Worm (Caenorhabditis elegans): ENCODE data around the gene B0244.6.
A peak's percentile ranks its signal among the peaks of the same experiment; 100 is the strongest.

B0244.6 gene

DNA sequence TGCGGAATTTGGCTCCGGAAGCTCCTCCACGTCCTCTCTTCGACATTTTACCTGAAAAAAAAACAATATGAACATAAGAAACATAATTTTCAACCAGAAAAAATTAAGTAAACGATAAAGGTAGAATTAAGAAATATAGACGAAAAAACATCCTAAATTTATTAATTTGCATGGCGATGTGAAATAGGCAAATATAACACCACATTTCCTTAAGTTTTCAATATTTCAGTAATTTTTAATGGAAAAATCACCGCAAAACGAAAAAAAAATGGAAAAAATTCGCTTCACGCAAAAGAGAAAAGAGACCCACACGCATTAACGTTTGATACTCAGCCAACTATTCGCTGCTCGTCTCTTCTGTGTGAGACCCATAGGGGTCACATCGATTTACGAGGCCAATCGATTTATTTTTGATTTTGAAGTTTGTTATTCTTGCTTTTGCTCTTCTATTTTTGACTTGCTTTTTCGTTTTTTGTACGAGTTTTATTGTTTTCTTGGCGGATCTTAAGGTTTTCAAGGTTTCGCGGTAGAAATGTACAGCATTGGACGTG lies 31.7 kb upstream of the B0244.6 start, which contains the start of gene rpl-23 (continued):
- peak; percentile 91 for TF ChIP-seq pqm-1 (tag; optimal IDR thresholded peaks at IDR 0.05)
- peak; percentile 81 for TF ChIP-seq fkh-10 (GFP tag; optimal IDR thresholded peaks at IDR 0.05)
- peak; percentile 58 for TF ChIP-seq nhr-43 (tag; optimal IDR thresholded peaks at IDR 0.05; ENCODE audit: poor library complexity, severe bottlenecking)
- peak; percentile 65 for TF ChIP-seq ceh-16 (tag; optimal IDR thresholded peaks at IDR 0.05)
- peak; percentile 3 for TF ChIP-seq ZK546.5 (tag; optimal IDR thresholded peaks at IDR 0.05)
- TF ChIP-seq jun-1 (tag; optimal IDR thresholded peaks at IDR 0.05), result peak; percentile 73
- peak; percentile 80 for TF ChIP-seq nhr-11 (tag; optimal IDR thresholded peaks at IDR 0.05)
- TF ChIP-seq unc-62 (GFP tag; optimal IDR thresholded peaks at IDR 0.05), result no peak
- no peak for TF ChIP-seq ztf-11 (tag; optimal IDR thresholded peaks at IDR 0.05)
- peak; percentile 85 for TF ChIP-seq skn-1 (tag; optimal IDR thresholded peaks at IDR 0.05)
- TF ChIP-seq zag-1 (tag; optimal IDR thresholded peaks at IDR 0.05), result peak; percentile 7
- peak; percentile 77 for TF ChIP-seq hmg-11 (tag; optimal IDR thresholded peaks at IDR 0.05)
- TF ChIP-seq nhr-77 (tag; optimal IDR thresholded peaks at IDR 0.05), result peak; percentile 32
- peak; percentile 99 for TF ChIP-seq R02D3.7 (tag; optimal IDR thresholded peaks at IDR 0.05)

DNA sequence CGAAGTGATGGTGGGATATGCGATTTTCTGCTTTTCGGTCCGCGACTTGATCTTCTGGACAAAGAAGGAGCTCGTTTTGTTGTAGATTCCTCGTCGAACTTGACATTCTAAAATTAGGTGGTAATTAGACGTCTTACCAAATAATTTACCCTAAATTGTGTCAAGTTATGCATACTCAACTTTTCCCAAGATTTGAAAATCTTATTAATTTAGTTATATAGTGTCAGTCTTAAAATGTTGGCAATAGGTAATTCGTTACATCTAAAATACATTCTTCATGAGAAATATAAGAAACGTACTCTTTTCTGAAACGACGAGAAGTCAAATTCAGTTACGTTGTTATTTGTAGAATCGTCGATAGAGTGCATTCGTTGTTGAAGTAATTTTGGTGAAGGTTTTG lies 30.3 kb upstream of the B0244.6 start:
- TF ChIP-seq R02D3.7 (tag; optimal IDR thresholded peaks at IDR 0.05), result no peak
- no peak for TF ChIP-seq eor-1 (tag; optimal IDR thresholded peaks at IDR 0.05)
- peak; percentile 19 for TF ChIP-seq ama-1 (optimal IDR thresholded peaks at IDR 0.05)

DNA sequence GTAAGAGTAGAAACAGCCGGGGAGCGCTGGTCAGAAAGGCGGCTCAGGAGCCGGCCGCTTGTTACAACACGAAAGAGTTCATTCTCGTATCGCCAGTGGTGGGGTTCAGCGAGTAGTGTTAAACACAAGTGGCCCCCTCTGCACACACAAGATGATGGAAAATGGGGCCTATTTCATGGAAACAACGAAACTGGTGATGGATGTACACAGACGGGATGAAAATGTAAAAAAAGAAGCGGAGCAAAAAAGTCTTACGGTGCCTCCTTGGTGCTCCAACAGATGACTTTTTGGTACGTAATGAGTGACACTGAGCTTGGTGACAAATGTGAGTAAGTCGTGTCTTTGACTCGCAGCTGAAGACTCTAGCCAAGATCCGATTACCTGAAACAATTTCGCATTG lies 29.8 kb upstream of the B0244.6 start:
- TF ChIP-seq ama-1 (optimal IDR thresholded peaks at IDR 0.05) (no peak), nhr-12 (tag; optimal IDR thresholded peaks at IDR 0.05) (no peak), ceh-16 (tag; optimal IDR thresholded peaks at IDR 0.05) (no peak), daf-12 (tag; optimal IDR thresholded peaks at IDR 0.05) (no peak), aly-2 (tag; optimal IDR thresholded peaks at IDR 0.05) (no peak), fos-1 (tag; optimal IDR thresholded peaks at IDR 0.05) (no peak), elt-3 (tag; optimal IDR thresholded peaks at IDR 0.05) (no peak), nhr-43 (tag; optimal IDR thresholded peaks at IDR 0.05; ENCODE audit: poor library complexity, severe bottlenecking) (no peak), lin-39 (tag; optimal IDR thresholded peaks at IDR 0.05) (peak; percentile 69)

ce11 chrIII:5709224-5709623 lies 28.6 kb upstream of the B0244.6 start, which contains the start of gene hpo-28:
TSS of gene hpo-28 (minus strand) at chrIII:5709324.
- TF ChIP-seq elt-2 (tag; optimal IDR thresholded peaks at IDR 0.05) (peak; percentile 28), ZK546.5 (tag; optimal IDR thresholded peaks at IDR 0.05) (no peak)

- TF ChIP-seq nhr-28 (tag; optimal IDR thresholded peaks at IDR 0.05) (no peak), elt-1 (tag; optimal IDR thresholded peaks at IDR 0.05) (no peak), unc-39 (tag; optimal IDR thresholded peaks at IDR 0.05) (no peak), nhr-12 (tag; optimal IDR thresholded peaks at IDR 0.05) (no peak), nfya-1 (tag; optimal IDR thresholded peaks at IDR 0.05; ENCODE audit: insufficient read depth) (no peak), nhr-23 (tag; optimal IDR thresholded peaks at IDR 0.05) (no peak), snpc-4 (tag; optimal IDR thresholded peaks at IDR 0.05) (no peak), nhr-77 (tag; optimal IDR thresholded peaks at IDR 0.05) (no peak), pqm-1 (tag; optimal IDR thresholded peaks at IDR 0.05) (no peak), ceh-16 (tag; optimal IDR thresholded peaks at IDR 0.05) (no peak), ceh-82 (tag; optimal IDR thresholded peaks at IDR 0.05) (no peak), zag-1 (tag; optimal IDR thresholded peaks at IDR 0.05) (no peak), ceh-28 (tag; optimal IDR thresholded peaks at IDR 0.05) (no peak), ztf-4 (tag; optimal IDR thresholded peaks at IDR 0.05) (no peak), fkh-10 (GFP tag; optimal IDR thresholded peaks at IDR 0.05) (no peak), ztf-11 (tag; optimal IDR thresholded peaks at IDR 0.05) (no peak), nhr-67 (tag; optimal IDR thresholded peaks at IDR 0.05) (no peak), nhr-43 (tag; optimal IDR thresholded peaks at IDR 0.05; ENCODE audit: poor library complexity, severe bottlenecking) (no peak), ZK546.5 (tag; optimal IDR thresholded peaks at IDR 0.05) (no peak), mdl-1 (tag; optimal IDR thresholded peaks at IDR 0.05) (no peak)
Measured at ce11 chrIII:5710045-5710444, 27.8 kb upstream of the B0244.6 start, which contains the start of gene B0336.12. TSS of gene B0336.12 (minus strand) at chrIII:5710145.
